Fruit fly (Drosophila melanogaster) whole organism, embryonic: ENCODE data around the gene SecS.

Experiments used
- CG1024 ChIP-seq: fragments of 200-800 bp; sonication (Bioruptor generic); IDR thresholded peaks from 2 replicates; pipeline ENCODE4 v1.3.6; 2022; ENCODE audit warnings: missing biosample characterization, missing genetic modification characterization
- CG10431 ChIP-seq: fragments of 200-800 bp; sonication (Bioruptor generic); optimal IDR thresholded peaks from 3 replicates; lab custom pipeline; 2018; ENCODE audit warnings: missing biosample characterization, mild to moderate bottlenecking, missing genetic modification characterization
- CG11085 ChIP-seq: fragments of 200-800 bp; sonication (Bioruptor generic); IDR thresholded peaks from 2 replicates; pipeline ENCODE4 v1.3.6; 2022; ENCODE audit warnings: missing biosample characterization, missing genetic modification characterization
- CG11560 ChIP-seq: fragments of 200-800 bp; sonication (Bioruptor generic); IDR thresholded peaks from 3 replicates; pipeline ENCODE4 v1.3.6; 2022; ENCODE audit warnings: missing biosample characterization, missing genetic modification characterization
- CG13424 ChIP-seq: fragments of 200-800 bp; sonication (Bioruptor generic); optimal IDR thresholded peaks from 2 replicates; lab custom pipeline; 2019; ENCODE audit warnings: missing biosample characterization, mild to moderate bottlenecking, missing genetic modification characterization, moderate library complexity
- CG18476 ChIP-seq: fragments of 200-800 bp; sonication (Bioruptor generic); optimal IDR thresholded peaks from 2 replicates; lab custom pipeline; 2016; ENCODE audit warnings: missing biosample characterization, mild to moderate bottlenecking, missing genetic modification characterization
- CG18764 ChIP-seq: fragments of 200-800 bp; sonication (Bioruptor generic); optimal IDR thresholded peaks from 3 replicates; lab custom pipeline; 2016; ENCODE audit warnings: missing biosample characterization, missing genetic modification characterization
- CG2116 ChIP-seq: fragments of 200-800 bp; sonication (Bioruptor generic); optimal IDR thresholded peaks from 3 replicates; lab custom pipeline; 2018; ENCODE audit warnings: missing biosample characterization, mild to moderate bottlenecking, missing genetic modification characterization
- CG34376 ChIP-seq: fragments of 200-800 bp; sonication (Bioruptor generic); optimal IDR thresholded peaks from 2 replicates; lab custom pipeline; 2018; ENCODE audit warnings: missing biosample characterization, mild to moderate bottlenecking, missing genetic modification characterization
- CG4424 ChIP-seq: fragments of 200-800 bp; sonication (Bioruptor generic); optimal IDR thresholded peaks from 3 replicates; lab custom pipeline; 2016; ENCODE audit warnings: missing biosample characterization, missing genetic modification characterization
- CG6683 ChIP-seq: fragments of 200-800 bp; sonication (Bioruptor generic); optimal IDR thresholded peaks from 2 replicates; lab custom pipeline; 2017; ENCODE audit warnings: missing biosample characterization, mild to moderate bottlenecking, missing genetic modification characterization, missing genetic modification reagents
- CG6765 ChIP-seq: fragments of 200-800 bp; sonication (Bioruptor generic); optimal IDR thresholded peaks from 3 replicates; lab custom pipeline; 2017; ENCODE audit warnings: missing biosample characterization, mild to moderate bottlenecking, missing genetic modification characterization
- CG6813 ChIP-seq: fragments of 200-800 bp; sonication (Bioruptor generic); optimal IDR thresholded peaks from 2 replicates; lab custom pipeline; 2017; ENCODE audit warnings: missing biosample characterization, missing genetic modification characterization, mild to moderate bottlenecking, moderate library complexity, missing genetic modification reagents
- CG8765 ChIP-seq: fragments of 200-800 bp; sonication (Bioruptor generic); IDR thresholded peaks from 2 replicates; pipeline ENCODE4 v1.3.6; 2022; ENCODE audit warnings: missing biosample characterization, missing genetic modification characterization
- CTCF ChIP-seq: fragments of 200-800 bp; sonication (Bioruptor generic); optimal IDR thresholded peaks from 2 replicates; lab custom pipeline; 2017; ENCODE audit warnings: missing biosample characterization, mild to moderate bottlenecking, missing genetic modification characterization, moderate library complexity
- Chrac-16 ChIP-seq: fragments of 200-800 bp; sonication (Bioruptor generic); optimal IDR thresholded peaks from 3 replicates; lab custom pipeline; 2016; ENCODE audit warnings: missing biosample characterization, missing genetic modification characterization
- Dip3 ChIP-seq: fragments of 200-800 bp; sonication (Bioruptor generic); optimal IDR thresholded peaks from 3 replicates; lab custom pipeline; 2016; ENCODE audit warnings: missing biosample characterization, missing genetic modification characterization
- ERR ChIP-seq: fragments of 200-800 bp; sonication (Bioruptor generic); optimal IDR thresholded peaks from 2 replicates; lab custom pipeline; 2016; ENCODE audit warnings: missing biosample characterization, missing genetic modification characterization
- HLH4C ChIP-seq: fragments of 200-800 bp; sonication (Bioruptor generic); IDR thresholded peaks from 3 replicates; pipeline ENCODE4 v1.3.6; 2022; ENCODE audit warnings: missing biosample characterization, missing genetic modification characterization; ENCODE audit not compliant: partially characterized antibody
- Hey ChIP-seq: fragments of 200-800 bp; sonication (Bioruptor generic); optimal IDR thresholded peaks from 3 replicates; lab custom pipeline; 2018; ENCODE audit warnings: missing biosample characterization, mild to moderate bottlenecking, missing genetic modification characterization
- Hmx ChIP-seq: fragments of 200-800 bp; sonication (Bioruptor generic); optimal IDR thresholded peaks from 2 replicates; lab custom pipeline; 2016; ENCODE audit warnings: missing biosample characterization, missing genetic modification characterization
- Hr78 ChIP-seq, 2 experiments: fragments of 200-800 bp in 1 of 2; fragments of >200 bp in 1 of 2; sonication (Bioruptor generic) in 1 of 2; optimal IDR thresholded peaks; 2 replicates each; lab custom pipeline; 2017 to 2019; ENCODE audit warnings: missing biosample characterization in 2 of 2, missing genetic modification characterization in 2 of 2, mild to moderate bottlenecking in 1 of 2, moderate library complexity in 1 of 2
- Kr ChIP-seq: fragments of 200-800 bp; sonication (Bioruptor generic); optimal IDR thresholded peaks from 2 replicates; lab custom pipeline; 2017; ENCODE audit warnings: missing biosample characterization, mild to moderate bottlenecking, missing genetic modification characterization
- Meics ChIP-seq: fragments of 200-800 bp; sonication (Bioruptor generic); optimal IDR thresholded peaks from 2 replicates; lab custom pipeline; 2017; ENCODE audit warnings: missing biosample characterization, mild to moderate bottlenecking, missing genetic modification characterization
- Ssrp ChIP-seq: fragments of 200-800 bp; sonication (Bioruptor generic); optimal IDR thresholded peaks from 2 replicates; lab custom pipeline; 2018; ENCODE audit warnings: missing biosample characterization, mild to moderate bottlenecking, missing genetic modification characterization, moderate library complexity
- TFAM ChIP-seq: fragments of 200-800 bp; sonication (Bioruptor generic); optimal IDR thresholded peaks from 2 replicates; lab custom pipeline; 2017; ENCODE audit warnings: missing biosample characterization, missing genetic modification characterization, inconsistent platforms
- al ChIP-seq: fragments of 200-800 bp; sonication (Bioruptor generic); IDR thresholded peaks from 2 replicates; pipeline ENCODE4 v1.3.6; 2022; ENCODE audit warnings: missing biosample characterization, missing genetic modification characterization
- ara ChIP-seq: fragments of 200-800 bp; sonication (Bioruptor generic); IDR thresholded peaks from 2 replicates; pipeline ENCODE4 v1.3.6; 2022; ENCODE audit warnings: missing biosample characterization, missing genetic modification characterization
- bowl ChIP-seq: fragments of 200-800 bp; sonication (Bioruptor generic); IDR thresholded peaks from 2 replicates; pipeline ENCODE4 v1.3.6; 2022; ENCODE audit warnings: missing biosample characterization, missing genetic modification characterization
- chm ChIP-seq: fragments of 200-800 bp; sonication (Bioruptor generic); IDR thresholded peaks from 2 replicates; pipeline ENCODE4 v1.3.6; 2022; ENCODE audit warnings: missing biosample characterization, missing genetic modification characterization
- dm ChIP-seq: fragments of 200-800 bp; sonication (Bioruptor generic); optimal IDR thresholded peaks from 3 replicates; lab custom pipeline; 2016; ENCODE audit warnings: missing biosample characterization, missing genetic modification characterization
- fd64A ChIP-seq: fragments of 200-800 bp; sonication (Bioruptor generic); optimal IDR thresholded peaks from 3 replicates; lab custom pipeline; 2018; ENCODE audit warnings: missing biosample characterization, mild to moderate bottlenecking, missing genetic modification characterization
- gsb ChIP-seq: fragments of 200-800 bp; sonication (Bioruptor generic); IDR thresholded peaks from 2 replicates; pipeline ENCODE4 v1.3.6; 2022; ENCODE audit warnings: missing biosample characterization, missing genetic modification characterization
- ken ChIP-seq: fragments of 200-800 bp; sonication (Bioruptor generic); IDR thresholded peaks from 3 replicates; pipeline ENCODE4 v1.3.6; 2022; ENCODE audit warnings: missing biosample characterization, missing genetic modification characterization
- lola ChIP-seq, 3 experiments: fragments of >200 bp in 2 of 3; fragments of 200-800 bp in 1 of 3; sonication (Bioruptor generic) in 1 of 3; optimal IDR thresholded peaks; 2 replicates each; lab custom pipeline; 2017 to 2019; ENCODE audit warnings: missing biosample characterization in 3 of 3, missing genetic modification characterization in 3 of 3, mild to moderate bottlenecking in 1 of 3, moderate library complexity in 1 of 3
- oc ChIP-seq: fragments of 200-800 bp; sonication (Bioruptor generic); optimal IDR thresholded peaks from 2 replicates; lab custom pipeline; 2018; ENCODE audit warnings: missing biosample characterization, mild to moderate bottlenecking, missing genetic modification characterization, moderate library complexity
- odd ChIP-seq: fragments of 200-800 bp; sonication (Bioruptor generic); optimal IDR thresholded peaks from 2 replicates; lab custom pipeline; 2017; ENCODE audit warnings: missing biosample characterization, mild to moderate bottlenecking, missing genetic modification characterization
- pan ChIP-seq, 4 experiments: fragments of >200 bp in 3 of 4; fragments of 200-800 bp in 1 of 4; sonication (Bioruptor generic) in 1 of 4; optimal IDR thresholded peaks in 3 of 4; IDR thresholded peaks in 1 of 4; 2 replicates each; pipeline versions ENCODE4 v1.3.6 to Lab custom; 2017 to 2022; ENCODE audit warnings: missing biosample characterization in 2 of 4, missing genetic modification characterization in 2 of 4, mixed read lengths in 1 of 4
- pb ChIP-seq: fragments of 200-800 bp; sonication (Bioruptor generic); optimal IDR thresholded peaks from 3 replicates; lab custom pipeline; 2016; ENCODE audit warnings: missing biosample characterization, missing genetic modification characterization
- pnt ChIP-seq: fragments of 200-800 bp; sonication (Bioruptor generic); optimal IDR thresholded peaks from 3 replicates; lab custom pipeline; 2016; ENCODE audit warnings: missing biosample characterization, missing genetic modification characterization
- prd ChIP-seq, 3 experiments: fragments of >200 bp in 2 of 3; fragments of 200-800 bp in 1 of 3; sonication (Bioruptor generic) in 1 of 3; optimal IDR thresholded peaks in 2 of 3; IDR thresholded peaks in 1 of 3; 2 replicates in 2 of 3; 3 replicates in 1 of 3; pipeline versions ENCODE4 v1.3.6 to Lab custom; 2017 to 2022; ENCODE audit warnings: missing biosample characterization in 1 of 3, missing genetic modification characterization in 1 of 3
- sc ChIP-seq, 3 experiments: fragments of >200 bp in 2 of 3; fragments of 200-800 bp in 1 of 3; sonication (Bioruptor generic) in 1 of 3; optimal IDR thresholded peaks; 2 replicates in 2 of 3; 3 replicates in 1 of 3; lab custom pipeline; 2017; ENCODE audit warnings: mild to moderate bottlenecking in 1 of 3, missing biosample characterization in 1 of 3, missing genetic modification characterization in 1 of 3, missing genetic modification reagents in 1 of 3
- schlank ChIP-seq: fragments of 200-800 bp; sonication (Bioruptor generic); optimal IDR thresholded peaks from 2 replicates; lab custom pipeline; 2018; ENCODE audit warnings: missing biosample characterization, mild to moderate bottlenecking, missing genetic modification characterization
- sens ChIP-seq: fragments of 200-800 bp; sonication (Bioruptor generic); peaks from one replicate; lab custom pipeline; 2016; ENCODE audit warnings: missing biosample characterization, missing genetic modification characterization
- sim ChIP-seq: fragments of 200-800 bp; sonication (Bioruptor generic); IDR thresholded peaks from 2 replicates; pipeline ENCODE4 v1.3.6; 2022; ENCODE audit warnings: missing biosample characterization, missing genetic modification characterization
- slou ChIP-seq: fragments of 200-800 bp; sonication (Bioruptor generic); optimal IDR thresholded peaks from 3 replicates; lab custom pipeline; 2016; ENCODE audit warnings: missing biosample characterization, missing genetic modification characterization
- zf30C ChIP-seq: fragments of 200-800 bp; sonication (Bioruptor generic); optimal IDR thresholded peaks from 3 replicates; lab custom pipeline; 2018; ENCODE audit warnings: missing biosample characterization, mild to moderate bottlenecking, missing genetic modification characterization
- zfh1 ChIP-seq: fragments of 200-800 bp; sonication (Bioruptor generic); IDR thresholded peaks from 3 replicates; pipeline ENCODE4 v1.3.6; 2022; ENCODE audit warnings: missing biosample characterization, missing genetic modification characterization

SecS gene

DNA sequence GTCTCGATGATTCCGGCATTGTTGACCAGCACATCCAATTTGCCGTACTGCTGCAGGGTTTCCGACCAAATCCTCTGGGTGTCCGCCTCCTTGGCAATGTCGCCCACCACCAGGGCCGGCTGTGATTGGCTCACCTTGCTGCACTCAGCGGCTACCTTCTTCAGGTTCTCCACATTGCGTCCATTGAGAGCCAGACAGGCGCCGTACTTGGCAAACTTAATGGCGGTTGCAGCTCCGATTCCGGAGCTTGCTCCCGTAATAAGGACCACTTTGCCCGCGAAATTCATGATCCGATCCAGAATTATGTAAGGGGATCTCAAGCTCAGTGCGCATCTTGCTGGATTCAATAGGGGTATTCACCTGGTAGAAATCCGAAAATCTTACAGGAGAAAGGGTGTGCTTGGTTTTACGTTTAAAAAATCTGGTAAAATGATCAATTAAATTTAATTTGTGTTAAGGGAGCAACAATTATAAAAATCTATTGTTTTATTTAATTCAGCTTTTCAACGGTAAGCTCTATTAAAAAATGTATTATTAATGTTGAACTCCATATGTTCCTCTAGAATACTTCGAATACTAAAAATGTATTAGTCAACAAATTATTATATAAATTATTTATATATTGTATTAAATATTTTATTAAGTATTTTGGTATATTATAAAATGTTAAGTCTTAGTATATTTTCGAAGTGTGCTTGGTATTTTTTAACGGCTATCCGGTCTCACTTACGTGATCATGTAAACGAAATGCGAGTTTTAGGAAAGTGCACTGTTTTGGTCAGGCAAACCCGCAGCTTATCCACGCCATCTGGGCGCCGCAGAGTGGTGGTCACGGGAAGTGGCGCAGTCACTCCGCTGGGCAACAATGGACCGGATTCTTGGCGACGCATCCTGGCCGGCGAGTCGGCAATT, 35.5 kb downstream of the SecS start, which contains the start of the genes CG31548 and CG12170 (continued):
- TF ChIP-seq prd (optimal IDR thresholded peaks at IDR 0.05; lab: Kevin White, UChicago) (no peak), prd (GFP tag; IDR thresholded peaks at IDR 0.05; lab: Robert Waterston, UW) (peak; percentile 42; the same call in 1 of the 3 replicates), sc (optimal IDR thresholded peaks at IDR 0.05; lab: Kevin White, UChicago) (no peak), sc (GFP tag; optimal IDR thresholded peaks at IDR 0.05; lab: Kevin White, UChicago) (no peak), CG4424 (GFP tag; lab: Kevin White, UChicago) (peak; percentile 49), CTCF (no peak), sim (GFP tag; lab: Robert Waterston, UW) (no peak), ken (GFP tag; lab: Robert Waterston, UW) (no peak), CG2116 (GFP tag; lab: Kevin White, UChicago) (peak; percentile 58), chm (peak; percentile 64), lola (GFP tag; optimal IDR thresholded peaks at IDR 0.05; lab: Kevin White, UChicago) (peak in 1 of 3 experiments; percentile 56), CG11085 (GFP tag; lab: Robert Waterston, UW) (no peak), slou (GFP tag; lab: Kevin White, UChicago) (no peak), gsb (GFP tag; lab: Robert Waterston, UW) (no peak), sens (peak; percentile 93), Ssrp (tag; lab: Kevin White, UChicago) (no peak), zf30C (GFP tag; lab: Kevin White, UChicago) (no peak), Chrac-16 (peak; percentile 39), pb (no peak), fd64A (GFP tag; lab: Kevin White, UChicago) (no peak), CG6765 (no peak), dm (GFP tag; lab: Kevin White, UChicago) (no peak), CG8765 (GFP tag; lab: Robert Waterston, UW) (no peak), Kr (GFP tag; lab: Kevin White, UChicago) (no peak), CG1024 (GFP tag; lab: Robert Waterston, UW) (no peak), CG6813 (no peak), CG13424 (tag; lab: Kevin White, UChicago) (peak; percentile 53), CG11560 (no peak), Meics (GFP tag; lab: Kevin White, UChicago) (no peak), Hr78 (GFP tag; optimal IDR thresholded peaks at IDR 0.05; lab: Kevin White, UChicago) (no peak), CG18476 (peak; percentile 34), Hmx (GFP tag; lab: Kevin White, UChicago) (no peak), pnt (GFP tag; lab: Kevin White, UChicago) (no peak), CG18764 (GFP tag; lab: Kevin White, UChicago) (peak; percentile 42), Dip3 (GFP tag; lab: Kevin White, UChicago) (no peak), al (GFP tag; lab: Robert Waterston, UW) (no peak), schlank (tag; lab: Kevin White, UChicago) (no peak), Hey (tag; lab: Kevin White, UChicago) (no peak), zfh1 (0 out of 3 replicates have a peak, but pooled peaks have one; percentile 43), bowl (GFP tag; lab: Robert Waterston, UW) (no peak), TFAM (no peak), oc (tag; lab: Kevin White, UChicago) (no peak), CG10431 (GFP tag; lab: Kevin White, UChicago) (peak; percentile 92), CG6683 (peak; percentile 34), pan (optimal IDR thresholded peaks at IDR 0.05; lab: Kevin White, UChicago) (no peak), pan (GFP tag; optimal IDR thresholded peaks at IDR 0.05 in 1 of 2, IDR thresholded peaks at IDR 0.05 in 1 of 2) (peak in 1 of 2 experiments; percentile 48), odd (GFP tag; lab: Kevin White, UChicago) (no peak), ERR (GFP tag; lab: Kevin White, UChicago) (no peak), ara (GFP tag; lab: Robert Waterston, UW) (no peak), HLH4C (GFP tag; lab: Robert Waterston, UW) (no peak), CG34376 (no peak)
